Worm (Caenorhabditis elegans) whole organism, mixed stage, embryonic: Measurements from ENCODE around the gene F44A6.3.

ENCODE experiments used
- ces-1 ChIP-seq: fragments of 150-350 bp; optimal IDR thresholded peaks from 2 replicates; lab custom pipeline; 2014; ENCODE audit warnings: missing biosample characterization, missing genetic modification reagents, missing genetic modification characterization
- elt-1 ChIP-seq: sonication (generic microtip); optimal IDR thresholded peaks from 2 replicates; lab custom pipeline; 2017; ENCODE audit warnings: missing genetic modification characterization, mild to moderate bottlenecking, missing compliant biosample characterization, antibody characterized with exemption, moderate library complexity, borderline replicate concordance; ENCODE audit not compliant: insufficient read depth
- elt-3 ChIP-seq: fragments of 150-350 bp; optimal IDR thresholded peaks from 2 replicates; lab custom pipeline; 2014; ENCODE audit warnings: missing biosample characterization, missing genetic modification characterization
- flh-1 ChIP-seq: fragments of 200-800 bp; sonication (Bioruptor generic); optimal IDR thresholded peaks from 2 replicates; lab custom pipeline; 2018; ENCODE audit warnings: mild to moderate bottlenecking, missing genetic modification characterization, moderate library complexity, missing compliant biosample characterization
- ham-2 ChIP-seq: fragments of 200-800 bp; sonication (Bioruptor generic); optimal IDR thresholded peaks from 2 replicates; lab custom pipeline; 2018; ENCODE audit warnings: mild to moderate bottlenecking, missing genetic modification characterization, missing compliant biosample characterization
- lin-13 ChIP-seq: fragments of 150-350 bp; optimal IDR thresholded peaks from 2 replicates; lab custom pipeline; 2014; ENCODE audit warnings: missing biosample characterization, missing genetic modification characterization
- mep-1 ChIP-seq: fragments of 150-350 bp; optimal IDR thresholded peaks from 2 replicates; lab custom pipeline; 2017; ENCODE audit warnings: missing biosample characterization, missing genetic modification reagents, missing genetic modification characterization, inconsistent platforms
- nhr-12 ChIP-seq: fragments of 150-350 bp; optimal IDR thresholded peaks from 2 replicates; lab custom pipeline; 2014; ENCODE audit warnings: missing biosample characterization, missing genetic modification characterization
- pha-4 ChIP-seq: fragments of 150-350 bp; optimal IDR thresholded peaks from 2 replicates; lab custom pipeline; 2018; ENCODE audit warnings: missing biosample characterization, missing genetic modification reagents, missing genetic modification characterization
- snpc-4 ChIP-seq: fragments of 150-350 bp; optimal IDR thresholded peaks from 2 replicates; lab custom pipeline; 2014; ENCODE audit warnings: missing biosample characterization, missing genetic modification characterization
- unc-39 ChIP-seq: fragments of 150-350 bp; optimal IDR thresholded peaks from 2 replicates; lab custom pipeline; 2014; ENCODE audit warnings: missing biosample characterization, missing genetic modification characterization
- unc-62 ChIP-seq: fragments of 150-350 bp; optimal IDR thresholded peaks from 2 replicates; lab custom pipeline; 2014; ENCODE audit warnings: missing biosample characterization, missing genetic modification reagents, missing genetic modification characterization
- ztf-11 ChIP-seq: fragments of 150-350 bp; optimal IDR thresholded peaks from 2 replicates; lab custom pipeline; 2014; ENCODE audit warnings: missing biosample characterization, missing genetic modification characterization

DNA sequence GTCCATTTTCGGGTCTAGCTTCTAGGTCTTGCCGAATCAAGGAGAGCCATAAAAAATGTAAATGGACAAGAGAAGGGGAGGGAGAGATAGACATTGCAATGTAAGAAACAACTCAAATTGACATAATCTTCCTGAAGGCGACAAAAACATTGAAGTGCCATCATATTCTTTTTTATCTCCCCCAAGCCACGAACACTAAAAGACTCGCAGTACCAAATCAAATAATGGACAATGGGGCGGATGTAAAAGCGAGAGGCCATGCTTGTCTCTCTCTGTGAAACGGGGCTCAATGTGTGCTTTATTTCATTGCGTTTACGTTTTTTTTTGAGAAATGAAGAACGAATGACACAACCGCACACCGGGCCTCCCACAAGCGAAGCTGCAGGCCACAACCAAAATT, 13.3 kb downstream of the F44A6.3 start:
- no peak for TF ChIP-seq lin-13 (tag; lab: Kevin White, UChicago)
- TF ChIP-seq pha-4 (tag; lab: Kevin White, UChicago): no peak
- TF ChIP-seq unc-39: no peak
- TF ChIP-seq elt-1 (tag; lab: Kevin White, UChicago): no peak
- TF ChIP-seq flh-1 (GFP tag; lab: Kevin White, UChicago): no peak
- no peak for TF ChIP-seq mep-1 (tag; lab: Kevin White, UChicago)
- no peak for TF ChIP-seq ztf-11 (tag; lab: Kevin White, UChicago)
- TF ChIP-seq ham-2: no peak
- no peak for TF ChIP-seq elt-3 (tag; lab: Kevin White, UChicago)
- TF ChIP-seq snpc-4 (tag; lab: Kevin White, UChicago): no peak
- TF ChIP-seq unc-62 (GFP tag; lab: Kevin White, UChicago): no peak
- no peak for TF ChIP-seq ces-1
- no peak for TF ChIP-seq nhr-12 (tag; lab: Kevin White, UChicago)
